Worm (Caenorhabditis elegans) whole organism, L2 larva: Measurements from ENCODE around the gene T11F9.1.
"Not testable (repeated sequence)": the region's sequence is repeated elsewhere in the genome, so short reads cannot be mapped to it uniquely, and the experiment has no call there.

Experiments
- nhr-12 ChIP-seq: fragments of 150-350 bp; optimal IDR thresholded peaks from 2 replicates; lab custom pipeline; 2014; ENCODE audit warnings: missing biosample characterization, missing genetic modification characterization
- nhr-237 ChIP-seq: fragments of 150-350 bp; optimal IDR thresholded peaks from 2 replicates; lab custom pipeline; 2014; ENCODE audit warnings: missing biosample characterization, missing genetic modification characterization

- TF ChIP-seq nhr-12, nhr-237 (tag; lab: Kevin White, UChicago): not testable (repeated sequence)
Measured at ce11 chrV:11483580-11484092, 24.3 kb downstream of the T11F9.1 start, which contains the start of gene col-157.
